Worm (Caenorhabditis elegans) whole organism, late embryonic: ENCODE results near the gene ZC204.14.

Source experiments
- T23F11.4 ChIP-seq: fragments of 200-800 bp; sonication (Bioruptor generic); optimal IDR thresholded peaks from 2 replicates; lab custom pipeline; 2018; ENCODE audit warnings: mild to moderate bottlenecking, missing genetic modification characterization, missing compliant biosample characterization
- ceh-14 ChIP-seq: sonication (generic microtip); optimal IDR thresholded peaks from 2 replicates; lab custom pipeline; 2016; ENCODE audit warnings: missing genotype, missing genetic modification characterization, missing compliant biosample characterization
- ceh-19 ChIP-seq: fragments of 200-800 bp; sonication (Bioruptor generic); optimal IDR thresholded peaks from 2 replicates; lab custom pipeline; 2018; ENCODE audit warnings: mild to moderate bottlenecking, missing genetic modification characterization, missing compliant biosample characterization
- ceh-22 ChIP-seq: sonication (generic microtip); optimal IDR thresholded peaks from 2 replicates; lab custom pipeline; 2017; ENCODE audit warnings: missing biosample characterization, missing genetic modification characterization
- ceh-24 ChIP-seq: sonication (generic microtip); optimal IDR thresholded peaks from 2 replicates; lab custom pipeline; 2016; ENCODE audit warnings: mild to moderate bottlenecking, missing genetic modification characterization, missing compliant biosample characterization
- ceh-31 ChIP-seq: sonication (generic microtip); optimal IDR thresholded peaks from 2 replicates; lab custom pipeline; 2016; ENCODE audit warnings: missing genetic modification characterization, missing compliant biosample characterization
- ceh-45 ChIP-seq: fragments of 200-800 bp; sonication (Bioruptor generic); IDR thresholded peaks from 2 replicates; pipeline ENCODE4 v1.3.6; 2022; ENCODE audit warnings: missing genetic modification reagents, missing genetic modification characterization, missing compliant biosample characterization
- ceh-48 ChIP-seq: sonication (generic microtip); optimal IDR thresholded peaks from 2 replicates; lab custom pipeline; 2016; ENCODE audit warnings: missing genetic modification characterization, inconsistent platforms, missing compliant biosample characterization
- ceh-9 ChIP-seq: sonication (generic microtip); optimal IDR thresholded peaks from 2 replicates; lab custom pipeline; 2016; ENCODE audit warnings: mild to moderate bottlenecking, missing genetic modification characterization, inconsistent platforms, missing compliant biosample characterization
- dve-1 ChIP-seq: sonication (generic microtip); optimal IDR thresholded peaks from 2 replicates; lab custom pipeline; 2017; ENCODE audit warnings: antibody characterized with exemption, mild to moderate bottlenecking, missing genetic modification characterization, missing compliant biosample characterization
- elt-2 ChIP-seq: sonication (generic microtip); optimal IDR thresholded peaks from 2 replicates; lab custom pipeline; 2016; ENCODE audit warnings: missing genetic modification reagents, missing genetic modification characterization, missing compliant biosample characterization
- elt-4 ChIP-seq: sonication (generic microtip); optimal IDR thresholded peaks from 2 replicates; lab custom pipeline; 2016; ENCODE audit warnings: missing genetic modification characterization, missing compliant biosample characterization
- eyg-1 ChIP-seq: sonication (generic microtip); optimal IDR thresholded peaks from 2 replicates; lab custom pipeline; 2016; ENCODE audit warnings: missing genotype, missing genetic modification characterization, missing compliant biosample characterization
- fax-1 ChIP-seq: sonication (generic microtip); optimal IDR thresholded peaks from 2 replicates; lab custom pipeline; 2016; ENCODE audit warnings: missing genotype, missing genetic modification characterization, missing compliant biosample characterization
- fkh-10 ChIP-seq: fragments of 150-350 bp; optimal IDR thresholded peaks from 2 replicates; lab custom pipeline; 2014; ENCODE audit warnings: missing biosample characterization, missing genetic modification reagents, missing genetic modification characterization
- gmeb-2 ChIP-seq: sonication (generic microtip); optimal IDR thresholded peaks from 2 replicates; lab custom pipeline; 2016; ENCODE audit warnings: missing genetic modification characterization, inconsistent platforms, missing compliant biosample characterization
- hlh-13 ChIP-seq: fragments of 200-800 bp; sonication (Bioruptor generic); optimal IDR thresholded peaks from 2 replicates; lab custom pipeline; 2018; ENCODE audit warnings: mild to moderate bottlenecking, missing genetic modification characterization, missing compliant biosample characterization
- hlh-15 ChIP-seq: sonication (generic microtip); optimal IDR thresholded peaks from 2 replicates; lab custom pipeline; 2016; ENCODE audit warnings: missing genetic modification characterization, missing compliant biosample characterization
- hlh-6 ChIP-seq: sonication (generic microtip); optimal IDR thresholded peaks from 2 replicates; lab custom pipeline; 2016; ENCODE audit warnings: missing genotype, missing genetic modification characterization, missing compliant biosample characterization
- lin-11 ChIP-seq: fragments of 200-800 bp; sonication (Bioruptor generic); optimal IDR thresholded peaks from 2 replicates; lab custom pipeline; 2018; ENCODE audit warnings: mild to moderate bottlenecking, missing genetic modification characterization, missing compliant biosample characterization
- mec-3 ChIP-seq: sonication (generic microtip); optimal IDR thresholded peaks from 2 replicates; lab custom pipeline; 2016; ENCODE audit warnings: borderline replicate concordance, missing genetic modification characterization, missing compliant biosample characterization
- nhr-11 ChIP-seq: fragments of 150-350 bp; optimal IDR thresholded peaks from 2 replicates; lab custom pipeline; 2014; ENCODE audit warnings: missing biosample characterization, missing genetic modification characterization
- nhr-232 ChIP-seq: sonication (generic microtip); optimal IDR thresholded peaks from 2 replicates; lab custom pipeline; 2016; ENCODE audit warnings: missing genetic modification characterization, missing compliant biosample characterization
- pat-9 ChIP-seq: fragments of 200-800 bp; sonication (Bioruptor generic); optimal IDR thresholded peaks from 2 replicates; lab custom pipeline; 2018; ENCODE audit warnings: mild to moderate bottlenecking, missing genetic modification characterization, moderate library complexity, missing compliant biosample characterization
- pax-1 ChIP-seq: fragments of 150-350 bp; optimal IDR thresholded peaks from 2 replicates; lab custom pipeline; 2014; ENCODE audit warnings: missing biosample characterization, missing genetic modification characterization
- pha-2 ChIP-seq: sonication (generic microtip); optimal IDR thresholded peaks from 2 replicates; lab custom pipeline; 2017; ENCODE audit warnings: mild to moderate bottlenecking, missing genetic modification characterization, missing compliant biosample characterization
- ref-2 ChIP-seq: sonication (generic microtip); optimal IDR thresholded peaks from 2 replicates; lab custom pipeline; 2016; ENCODE audit warnings: missing genetic modification characterization, missing compliant biosample characterization
- sdc-2 ChIP-seq: sonication (generic microtip); optimal IDR thresholded peaks from 2 replicates; lab custom pipeline; 2016; ENCODE audit warnings: missing genotype, missing genetic modification characterization, missing compliant biosample characterization
- sox-2 ChIP-seq: fragments of 200-800 bp; sonication (Bioruptor generic); IDR thresholded peaks from 2 replicates; pipeline ENCODE4 v1.3.6; 2022; ENCODE audit warnings: missing genetic modification reagents, missing genetic modification characterization, missing compliant biosample characterization
- sox-4 ChIP-seq: sonication (generic microtip); optimal IDR thresholded peaks from 2 replicates; lab custom pipeline; 2017; ENCODE audit warnings: mild to moderate bottlenecking, missing genetic modification characterization, inconsistent platforms, missing compliant biosample characterization
- tbx-2 ChIP-seq: sonication (generic microtip); optimal IDR thresholded peaks from 2 replicates; lab custom pipeline; 2016; ENCODE audit warnings: missing genetic modification characterization, missing compliant biosample characterization
- unc-3 ChIP-seq, 2 experiments: fragments of 200-800 bp in 1 of 2; sonication (Bioruptor generic) in 1 of 2; sonication (generic microtip) in 1 of 2; conservative IDR thresholded peaks in 1 of 2; optimal IDR thresholded peaks in 1 of 2; 2 replicates each; pipeline versions ENCODE4 v1.3.6 to Lab custom; 2016 to 2022; ENCODE audit warnings: missing compliant biosample characterization in 2 of 2, missing genetic modification characterization in 2 of 2, missing genetic modification reagents in 1 of 2
- unc-55 ChIP-seq: sonication (generic microtip); optimal IDR thresholded peaks from 2 replicates; lab custom pipeline; 2017; ENCODE audit warnings: missing biosample characterization, missing genetic modification reagents, missing genetic modification characterization
- unc-86 ChIP-seq: sonication (generic microtip); optimal IDR thresholded peaks from 2 replicates; lab custom pipeline; 2016; ENCODE audit warnings: missing genetic modification characterization, missing compliant biosample characterization
- ztf-16 ChIP-seq: sonication (generic microtip); optimal IDR thresholded peaks from 2 replicates; lab custom pipeline; 2017; ENCODE audit warnings: missing genetic modification characterization, missing compliant biosample characterization

The ZC204.14 gene

DNA sequence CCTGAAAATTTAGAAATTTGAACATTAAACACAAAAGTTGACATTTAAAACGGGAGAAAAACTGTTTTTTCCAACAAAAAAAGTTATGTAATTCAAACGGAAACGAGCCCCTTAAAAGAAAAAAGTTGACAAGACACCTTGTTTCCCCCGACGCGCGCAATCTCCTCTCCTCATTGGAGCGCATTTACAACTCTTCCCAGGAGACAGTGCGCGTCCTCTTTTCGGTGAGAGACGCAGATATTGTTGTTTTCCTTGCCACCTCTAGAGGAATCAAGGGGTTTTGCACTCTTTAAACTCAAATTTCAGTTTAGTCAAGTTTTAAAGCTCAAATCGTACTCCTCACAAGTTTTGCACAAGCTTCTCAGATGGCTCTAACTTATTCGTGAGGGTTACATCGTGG lies 33.1 kb upstream of the ZC204.14 start, which contains the start of gene F58E1.13:
TSS of gene F58E1.13 (minus strand) at position 12 of the 400 bp plus-strand sequence.
- TF ChIP-seq ceh-9: no peak
- TF ChIP-seq ceh-48 (tag; lab: Kevin White, UChicago): no peak
- TF ChIP-seq hlh-15 (tag; lab: Kevin White, UChicago): no peak
- TF ChIP-seq sox-2 (GFP tag; lab: Robert Waterston, UW): no peak
- no peak for TF ChIP-seq unc-55 (GFP tag; lab: Kevin White, UChicago)
- no peak for TF ChIP-seq ceh-24 (tag; lab: Kevin White, UChicago)
- no peak for TF ChIP-seq ceh-22 (tag; lab: Kevin White, UChicago)
- TF ChIP-seq fax-1 (tag; lab: Kevin White, UChicago): no peak

DNA sequence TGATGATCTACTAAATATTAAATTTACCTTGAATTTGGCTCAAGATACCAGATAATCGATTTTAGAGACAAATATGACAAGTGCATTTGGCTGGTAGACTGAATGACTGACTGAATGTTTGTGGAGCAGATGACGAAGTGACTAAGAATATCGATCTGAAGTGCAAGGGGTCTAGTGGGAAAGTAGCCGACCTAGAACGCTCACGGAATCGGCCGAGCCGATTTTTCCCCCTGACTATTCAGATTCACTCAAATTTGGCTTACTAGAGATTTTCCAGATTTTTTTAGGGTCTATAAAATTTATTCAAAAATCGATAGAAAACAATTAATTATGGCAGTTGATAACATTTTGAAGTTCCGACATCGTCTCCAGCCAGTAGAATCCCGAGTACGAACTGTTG lies 31.8 kb upstream of the ZC204.14 start, which contains the start of gene fbxc-26:
TSS of gene fbxc-26 (minus strand) at position 101 of the 400 bp plus-strand sequence.
- TF ChIP-seq pha-2 (tag; lab: Kevin White, UChicago): no peak
- no peak for TF ChIP-seq hlh-6 (tag; lab: Kevin White, UChicago)
- no peak for TF ChIP-seq eyg-1 (tag; lab: Kevin White, UChicago)

DNA sequence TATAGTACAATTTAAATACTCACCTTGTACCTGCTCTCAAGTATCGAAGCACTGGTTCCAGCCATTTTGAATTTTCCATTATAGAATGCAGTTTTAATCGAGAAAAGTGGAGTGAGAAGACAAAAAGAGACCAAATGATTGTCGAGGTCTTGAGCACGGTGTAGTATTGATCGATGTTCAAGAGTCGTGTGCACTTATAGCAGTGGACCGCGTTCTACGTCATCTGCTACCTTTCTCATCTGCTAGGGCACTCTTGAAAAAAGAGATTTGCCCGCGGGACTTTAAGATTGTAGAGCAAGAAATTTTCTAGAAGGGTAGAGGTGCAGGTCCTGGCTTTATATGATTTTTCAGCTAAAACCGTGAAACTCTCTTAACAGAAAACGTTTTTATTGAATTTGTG lies 30.1 kb upstream of the ZC204.14 start, which contains the start of gene fbxc-21:
TSS of gene fbxc-21 (minus strand) at position 101 of the 400 bp plus-strand sequence.
- no peak for TF ChIP-seq ref-2 (tag; lab: Kevin White, UChicago)
- TF ChIP-seq ztf-16 (tag; lab: Kevin White, UChicago): no peak
- TF ChIP-seq ceh-19 (GFP tag; lab: Kevin White, UChicago): no peak
- TF ChIP-seq ceh-9: no peak
- TF ChIP-seq sox-2 (GFP tag; lab: Robert Waterston, UW): no peak
- no peak for TF ChIP-seq ceh-31 (tag; lab: Kevin White, UChicago)
- TF ChIP-seq elt-2 (tag; lab: Kevin White, UChicago): no peak
- no peak for TF ChIP-seq eyg-1 (tag; lab: Kevin White, UChicago)
- TF ChIP-seq dve-1 (tag; lab: Kevin White, UChicago): no peak
- TF ChIP-seq pax-1: no peak
- TF ChIP-seq unc-55 (GFP tag; lab: Kevin White, UChicago): no peak
- TF ChIP-seq sox-4: no peak
- TF ChIP-seq sdc-2 (tag; lab: Kevin White, UChicago): no peak
- TF ChIP-seq nhr-232 (tag; lab: Kevin White, UChicago): no peak
- TF ChIP-seq pat-9 (tag; lab: Kevin White, UChicago): no peak
- TF ChIP-seq mec-3 (tag; lab: Kevin White, UChicago): no peak

DNA sequence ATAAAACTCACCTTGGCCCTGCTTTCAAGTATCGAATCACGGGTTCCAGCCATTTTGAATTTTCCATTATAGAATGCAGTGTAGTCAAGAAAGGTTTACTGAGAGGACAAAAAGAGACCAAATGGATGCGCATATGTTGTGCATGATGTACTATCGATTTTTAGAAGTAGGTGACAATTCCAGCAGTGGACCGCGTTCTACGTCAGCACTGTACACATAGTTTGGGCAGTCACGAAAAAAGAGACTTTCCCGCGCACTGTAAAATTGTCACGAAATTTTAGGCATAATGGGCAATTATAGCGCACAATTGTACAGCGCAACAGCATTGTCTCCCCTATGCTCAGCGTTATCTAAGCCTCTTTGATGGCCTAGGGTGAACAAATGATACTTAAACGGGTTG lies 28.3 kb upstream of the ZC204.14 start, which contains the start of gene fbxc-22:
TSS of gene fbxc-22 (minus strand) at position 101 of the 400 bp plus-strand sequence.
- no peak for TF ChIP-seq unc-3 (GFP tag; conservative IDR thresholded peaks at IDR 0.05; lab: Robert Waterston, UW)
- no peak for TF ChIP-seq unc-3 (tag; optimal IDR thresholded peaks at IDR 0.05; lab: Kevin White, UChicago)
- no peak for TF ChIP-seq ceh-45 (GFP tag; lab: Robert Waterston, UW)
- no peak for TF ChIP-seq gmeb-2
- TF ChIP-seq elt-4 (tag; lab: Kevin White, UChicago): no peak
- TF ChIP-seq unc-86: no peak
- TF ChIP-seq sox-2 (GFP tag; lab: Robert Waterston, UW): no peak
- TF ChIP-seq hlh-6 (tag; lab: Kevin White, UChicago): no peak
- no peak for TF ChIP-seq ceh-14 (tag; lab: Kevin White, UChicago)
- no peak for TF ChIP-seq nhr-11 (tag; lab: Kevin White, UChicago)
- TF ChIP-seq fkh-10: no peak
- no peak for TF ChIP-seq pha-2 (tag; lab: Kevin White, UChicago)
- TF ChIP-seq elt-2 (tag; lab: Kevin White, UChicago): no peak
- TF ChIP-seq tbx-2 (tag; lab: Kevin White, UChicago): no peak
- TF ChIP-seq sox-4: no peak
- TF ChIP-seq ref-2 (tag; lab: Kevin White, UChicago): no peak
- TF ChIP-seq T23F11.4 (GFP tag; lab: Kevin White, UChicago): no peak
- no peak for TF ChIP-seq hlh-13
- TF ChIP-seq lin-11 (tag; lab: Kevin White, UChicago): no peak
